Worm (Caenorhabditis elegans): Measurements from ENCODE around the gene Y39G8B.9.

DNA sequence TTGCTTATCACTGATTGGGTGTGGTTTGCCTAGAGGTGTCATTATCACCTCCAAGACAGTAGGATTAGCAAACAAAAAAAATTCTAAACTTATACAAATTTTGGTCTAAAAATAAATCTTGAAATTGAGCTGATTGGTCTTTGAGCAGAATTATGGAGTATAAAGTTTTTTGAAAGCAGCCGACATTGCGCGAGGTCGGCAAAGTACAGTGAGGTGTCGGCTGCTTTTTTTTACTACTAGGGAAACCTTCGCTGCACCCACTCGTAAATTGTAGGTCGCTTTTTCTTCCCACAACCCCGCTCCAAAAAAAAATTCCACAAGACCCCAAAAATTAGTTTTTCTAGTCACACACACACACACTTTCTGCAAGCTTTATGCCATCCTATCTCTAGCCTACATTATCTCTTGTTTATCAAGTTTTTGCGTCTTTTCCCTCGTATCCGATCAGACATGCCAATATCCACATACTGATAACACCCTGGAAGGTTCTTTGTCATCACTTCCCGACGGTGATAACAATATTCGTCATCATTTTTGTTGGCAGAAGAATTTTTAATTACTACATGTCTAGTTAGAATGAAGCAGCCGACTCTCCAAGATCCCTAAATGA, 22.8 kb downstream of the Y39G8B.9 start:
- no peak for TF ChIP-seq nhr-77 (tag; optimal IDR thresholded peaks at IDR 0.05)
- TF ChIP-seq lsy-2 (tag; optimal IDR thresholded peaks at IDR 0.05) = no peak
- TF ChIP-seq egl-13 (tag; optimal IDR thresholded peaks at IDR 0.05) = no peak
- no peak for TF ChIP-seq nhr-11 (tag; optimal IDR thresholded peaks at IDR 0.05)
- no peak for TF ChIP-seq sox-4 (tag; optimal IDR thresholded peaks at IDR 0.05)
- TF ChIP-seq fkh-10 (GFP tag; optimal IDR thresholded peaks at IDR 0.05) = no peak
- no peak for TF ChIP-seq pqm-1 (tag; optimal IDR thresholded peaks at IDR 0.05)
- no peak for TF ChIP-seq egl-27 (tag; optimal IDR thresholded peaks at IDR 0.05)
- no peak for TF ChIP-seq ztf-11 (tag; optimal IDR thresholded peaks at IDR 0.05)
- TF ChIP-seq mdl-1 (tag; optimal IDR thresholded peaks at IDR 0.05) = no peak
- no peak for TF ChIP-seq fos-1 (tag; optimal IDR thresholded peaks at IDR 0.05)
- no peak for TF ChIP-seq unc-62 (GFP tag; optimal IDR thresholded peaks at IDR 0.05)
- no peak for TF ChIP-seq ama-1 (optimal IDR thresholded peaks at IDR 0.05)
